Fruit fly (Drosophila melanogaster) whole organism, embryonic: ENCODE measurements around the gene CG46440.

ENCODE experiments used
- ATbp ChIP-seq: fragments of 200-800 bp; sonication (Bioruptor generic); optimal IDR thresholded peaks from 2 replicates; lab custom pipeline; 2017; ENCODE audit warnings: missing biosample characterization, mild to moderate bottlenecking, missing genetic modification characterization, missing genetic modification reagents
- Atf3 ChIP-seq: fragments of 200-800 bp; sonication (Bioruptor generic); optimal IDR thresholded peaks from 3 replicates; lab custom pipeline; 2016; ENCODE audit warnings: missing biosample characterization, missing genetic modification characterization
- BEAF-32 ChIP-seq: fragments of 200-800 bp; sonication (Bioruptor generic); optimal IDR thresholded peaks from 3 replicates; lab custom pipeline; 2017; ENCODE audit warnings: missing biosample characterization, missing genetic modification characterization, mild to moderate bottlenecking, moderate library complexity, missing genetic modification reagents
- CG14441 ChIP-seq: fragments of 200-800 bp; sonication (Bioruptor generic); IDR thresholded peaks from 2 replicates; pipeline ENCODE4 v1.3.6; 2022; ENCODE audit warnings: missing biosample characterization, missing genetic modification characterization
- CG1602 ChIP-seq: fragments of 200-800 bp; sonication (Bioruptor generic); optimal IDR thresholded peaks from 3 replicates; lab custom pipeline; 2016; ENCODE audit warnings: missing biosample characterization, missing genetic modification characterization
- CG16815 ChIP-seq: fragments of 200-800 bp; sonication (Bioruptor generic); optimal IDR thresholded peaks from 3 replicates; lab custom pipeline; 2017; ENCODE audit warnings: missing biosample characterization, mild to moderate bottlenecking, missing genetic modification characterization
- CG17568 ChIP-seq: fragments of 200-800 bp; sonication (Bioruptor generic); optimal IDR thresholded peaks from 2 replicates; lab custom pipeline; 2018; ENCODE audit warnings: missing biosample characterization, mild to moderate bottlenecking, missing genetic modification characterization, moderate library complexity
- CG17802 ChIP-seq: fragments of 200-800 bp; sonication (Bioruptor generic); optimal IDR thresholded peaks from 2 replicates; lab custom pipeline; 2018; ENCODE audit warnings: missing biosample characterization, mild to moderate bottlenecking, missing genetic modification characterization, moderate library complexity
- CG1792 ChIP-seq: fragments of 200-800 bp; sonication (Bioruptor generic); optimal IDR thresholded peaks from 2 replicates; lab custom pipeline; 2016; ENCODE audit warnings: missing biosample characterization, missing genetic modification characterization
- CG1832 ChIP-seq: fragments of 200-800 bp; sonication (Bioruptor generic); optimal IDR thresholded peaks from 2 replicates; lab custom pipeline; 2017; ENCODE audit warnings: missing biosample characterization, mild to moderate bottlenecking, missing genetic modification characterization, inconsistent platforms
- CG2120 ChIP-seq: fragments of 200-800 bp; sonication (Bioruptor generic); optimal IDR thresholded peaks from 3 replicates; lab custom pipeline; 2016; ENCODE audit warnings: missing biosample characterization, missing genetic modification characterization
- CG2875 ChIP-seq: fragments of 200-800 bp; sonication (Bioruptor generic); optimal IDR thresholded peaks from 2 replicates; lab custom pipeline; 2017; ENCODE audit warnings: missing biosample characterization, mild to moderate bottlenecking, missing genetic modification characterization, missing genetic modification reagents
- CG3163 ChIP-seq: fragments of 200-800 bp; sonication (Bioruptor generic); optimal IDR thresholded peaks from 3 replicates; lab custom pipeline; 2016; ENCODE audit warnings: missing biosample characterization, missing genetic modification characterization
- CG42726 ChIP-seq: fragments of 200-800 bp; sonication (Bioruptor generic); IDR thresholded peaks from 2 replicates; pipeline ENCODE4 v1.3.6; 2022; ENCODE audit warnings: missing biosample characterization, missing genetic modification characterization; ENCODE audit not compliant: partially characterized antibody
- CG4282 ChIP-seq: fragments of 200-800 bp; sonication (Bioruptor generic); optimal IDR thresholded peaks from 2 replicates; lab custom pipeline; 2016; ENCODE audit warnings: missing biosample characterization, missing genetic modification characterization
- CG4854 ChIP-seq: fragments of 200-800 bp; sonication (Bioruptor generic); optimal IDR thresholded peaks from 2 replicates; lab custom pipeline; 2016; ENCODE audit warnings: missing biosample characterization, missing genetic modification characterization, inconsistent platforms
- CG7786 ChIP-seq: fragments of 200-800 bp; sonication (Bioruptor generic); optimal IDR thresholded peaks from 2 replicates; lab custom pipeline; 2016; ENCODE audit warnings: missing biosample characterization, missing genetic modification characterization
- CG8290 ChIP-seq, 3 experiments: fragments of 200-800 bp; sonication (Bioruptor generic); optimal IDR thresholded peaks; 2 replicates each; lab custom pipeline; 2016 to 2019; ENCODE audit warnings: missing biosample characterization in 3 of 3, missing genetic modification characterization in 3 of 3, mild to moderate bottlenecking in 2 of 3, moderate library complexity in 1 of 3
- CG8388 ChIP-seq: fragments of 200-800 bp; sonication (Bioruptor generic); optimal IDR thresholded peaks from 2 replicates; lab custom pipeline; 2019; ENCODE audit warnings: missing biosample characterization, mild to moderate bottlenecking, missing genetic modification characterization, moderate library complexity
- CG9437 ChIP-seq: fragments of 200-800 bp; sonication (Bioruptor generic); optimal IDR thresholded peaks from 2 replicates; lab custom pipeline; 2018; ENCODE audit warnings: missing biosample characterization, mild to moderate bottlenecking, missing genetic modification characterization
- CG9727 ChIP-seq: fragments of 200-800 bp; sonication (Bioruptor generic); optimal IDR thresholded peaks from 3 replicates; lab custom pipeline; 2017; ENCODE audit warnings: missing biosample characterization, mild to moderate bottlenecking, missing genetic modification characterization
- CTCF ChIP-seq: fragments of 200-800 bp; sonication (Bioruptor generic); optimal IDR thresholded peaks from 2 replicates; lab custom pipeline; 2017; ENCODE audit warnings: missing biosample characterization, mild to moderate bottlenecking, missing genetic modification characterization, moderate library complexity
- CoRest ChIP-seq: fragments of 200-800 bp; sonication (Bioruptor generic); optimal IDR thresholded peaks from 3 replicates; lab custom pipeline; 2018; ENCODE audit warnings: missing biosample characterization, mild to moderate bottlenecking, missing genetic modification characterization, moderate library complexity
- Doc3 ChIP-seq: fragments of 200-800 bp; sonication (Bioruptor generic); IDR thresholded peaks from 3 replicates; pipeline ENCODE4 v1.3.6; 2022; ENCODE audit warnings: missing biosample characterization, missing genetic modification characterization; ENCODE audit not compliant: partially characterized antibody
- Gug ChIP-seq: fragments of 200-800 bp; sonication (Bioruptor generic); IDR thresholded peaks from 4 replicates; pipeline ENCODE4 v1.3.6; 2022; ENCODE audit warnings: missing biosample characterization, missing genetic modification characterization
- Hr51 ChIP-seq, 2 experiments: fragments of 200-800 bp; sonication (Bioruptor generic); optimal IDR thresholded peaks; 2 replicates in 1 of 2; 3 replicates in 1 of 2; lab custom pipeline; 2016 to 2018; ENCODE audit warnings: missing biosample characterization in 2 of 2, missing genetic modification characterization in 2 of 2, mild to moderate bottlenecking in 1 of 2, moderate library complexity in 1 of 2
- Lhr ChIP-seq: fragments of 200-800 bp; sonication (Bioruptor generic); optimal IDR thresholded peaks from 3 replicates; lab custom pipeline; 2017; ENCODE audit warnings: mild to moderate bottlenecking, missing biosample characterization, missing genetic modification reagents, missing genetic modification characterization
- MBD-R2 ChIP-seq: fragments of 200-800 bp; sonication (Bioruptor generic); IDR thresholded peaks from 2 replicates; pipeline ENCODE4 v1.3.6; 2022; ENCODE audit warnings: missing biosample characterization, missing genetic modification characterization
- Med ChIP-seq: fragments of 200-800 bp; sonication (Bioruptor generic); peaks from one replicate; lab custom pipeline; 2016; ENCODE audit warnings: missing biosample characterization, missing genetic modification characterization, mild to moderate bottlenecking, inconsistent platforms, moderate library complexity
- Stat92E ChIP-seq, 3 experiments: fragments of >200 bp in 2 of 3; fragments of 200-800 bp in 1 of 3; sonication (Bioruptor generic) in 1 of 3; optimal IDR thresholded peaks; 2 replicates each; lab custom pipeline; 2017 to 2019; ENCODE audit warnings: missing biosample characterization in 3 of 3, missing genetic modification characterization in 3 of 3, mild to moderate bottlenecking in 1 of 3, moderate library complexity in 1 of 3
- amos ChIP-seq: fragments of 200-800 bp; sonication (Bioruptor generic); IDR thresholded peaks from 2 replicates; pipeline ENCODE4 v1.3.6; 2022; ENCODE audit warnings: missing biosample characterization, missing genetic modification characterization; ENCODE audit not compliant: partially characterized antibody
- ato ChIP-seq: fragments of 200-800 bp; sonication (Bioruptor generic); IDR thresholded peaks from 2 replicates; pipeline ENCODE4 v1.3.6; 2022; ENCODE audit warnings: missing biosample characterization, missing genetic modification characterization; ENCODE audit not compliant: partially characterized antibody
- dysf ChIP-seq: fragments of 200-800 bp; sonication (Bioruptor generic); IDR thresholded peaks from 3 replicates; pipeline ENCODE4 v1.3.6; 2022; ENCODE audit warnings: missing biosample characterization, missing genetic modification characterization
- fd96Cb ChIP-seq: fragments of 200-800 bp; sonication (Bioruptor generic); optimal IDR thresholded peaks from 2 replicates; lab custom pipeline; 2018; ENCODE audit warnings: missing biosample characterization, mild to moderate bottlenecking, missing genetic modification characterization, moderate library complexity
- gsb ChIP-seq: fragments of 200-800 bp; sonication (Bioruptor generic); IDR thresholded peaks from 2 replicates; pipeline ENCODE4 v1.3.6; 2022; ENCODE audit warnings: missing biosample characterization, missing genetic modification characterization
- hb ChIP-seq: fragments of 200-800 bp; sonication (Bioruptor generic); IDR thresholded peaks from 3 replicates; pipeline ENCODE4 v1.3.6; 2022; ENCODE audit warnings: missing biosample characterization, missing genetic modification characterization; ENCODE audit not compliant: partially characterized antibody
- inv ChIP-seq: fragments of 200-800 bp; sonication (Bioruptor generic); IDR thresholded peaks from 2 replicates; pipeline ENCODE4 v1.3.6; 2022; ENCODE audit warnings: missing biosample characterization, missing genetic modification characterization; ENCODE audit not compliant: partially characterized antibody
- jigr1 ChIP-seq: fragments of 200-800 bp; sonication (Bioruptor generic); IDR thresholded peaks from 3 replicates; pipeline ENCODE4 v1.3.6; 2022; ENCODE audit warnings: missing biosample characterization, missing genetic modification characterization
- klu ChIP-seq: fragments of 200-800 bp; sonication (Bioruptor generic); IDR thresholded peaks from 2 replicates; pipeline ENCODE4 v1.3.6; 2022; ENCODE audit warnings: missing biosample characterization, missing genetic modification characterization
- knrl ChIP-seq: fragments of 200-800 bp; sonication (Bioruptor generic); IDR thresholded peaks from 3 replicates; pipeline ENCODE4 v1.3.6; 2022; ENCODE audit warnings: missing biosample characterization, missing genetic modification characterization; ENCODE audit not compliant: partially characterized antibody
- odd ChIP-seq: fragments of 200-800 bp; sonication (Bioruptor generic); optimal IDR thresholded peaks from 2 replicates; lab custom pipeline; 2017; ENCODE audit warnings: missing biosample characterization, mild to moderate bottlenecking, missing genetic modification characterization
- rib ChIP-seq: fragments of 200-800 bp; sonication (Bioruptor generic); IDR thresholded peaks from 2 replicates; pipeline ENCODE4 v1.3.6; 2022; ENCODE audit warnings: missing biosample characterization, missing genetic modification characterization
- sens ChIP-seq: fragments of 200-800 bp; sonication (Bioruptor generic); peaks from one replicate; lab custom pipeline; 2016; ENCODE audit warnings: missing biosample characterization, missing genetic modification characterization
- seq ChIP-seq: fragments of 200-800 bp; sonication (Bioruptor generic); IDR thresholded peaks from 2 replicates; pipeline ENCODE4 v1.3.6; 2022; ENCODE audit warnings: missing biosample characterization, missing genetic modification characterization
- sisA ChIP-seq: fragments of 200-800 bp; sonication (Bioruptor generic); IDR thresholded peaks from 2 replicates; pipeline ENCODE4 v1.3.6; 2022; ENCODE audit warnings: missing biosample characterization, missing genetic modification characterization
- slbo ChIP-seq: fragments of 200-800 bp; sonication (Bioruptor generic); IDR thresholded peaks from 2 replicates; pipeline ENCODE4 v1.3.6; 2022; ENCODE audit warnings: missing biosample characterization, missing genetic modification characterization
- sob ChIP-seq: fragments of 200-800 bp; sonication (Bioruptor generic); IDR thresholded peaks from 2 replicates; pipeline ENCODE4 v1.3.6; 2022; ENCODE audit warnings: missing biosample characterization, missing genetic modification characterization
- stwl ChIP-seq: fragments of 200-800 bp; sonication (Bioruptor generic); optimal IDR thresholded peaks from 3 replicates; lab custom pipeline; 2018; ENCODE audit warnings: missing biosample characterization, mild to moderate bottlenecking, missing genetic modification characterization, moderate library complexity
- vvl ChIP-seq: fragments of 200-800 bp; sonication (Bioruptor generic); IDR thresholded peaks from 2 replicates; pipeline ENCODE4 v1.3.6; 2022; ENCODE audit warnings: missing biosample characterization, missing genetic modification characterization

CG46440 gene

DNA sequence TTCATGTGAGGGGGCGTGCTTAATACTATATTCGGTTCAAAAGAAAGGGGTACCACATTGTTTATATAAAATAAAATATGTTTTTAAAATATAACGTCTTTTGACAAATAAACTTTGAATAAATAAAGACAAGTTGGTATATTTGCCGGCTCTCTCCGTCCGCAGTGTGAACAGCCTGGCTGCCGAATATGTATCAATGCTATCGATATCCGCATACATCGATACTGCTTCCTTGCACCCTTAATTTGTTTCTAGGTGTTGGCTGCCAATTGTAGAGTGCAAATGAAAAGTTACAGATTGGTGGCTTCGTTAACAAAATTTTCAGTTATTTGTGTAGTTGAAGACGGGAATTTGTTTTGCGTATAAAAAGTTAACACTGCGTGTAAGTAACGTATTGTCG lies 2.2 kb upstream of the CG46440 start, which contains the start of gene Gbeta13F (continued):
- TF ChIP-seq Gug (GFP tag; lab: Robert Waterston, UW): peak; percentile 31; the same call in 1 of the 4 replicates
- peak; percentile 42; the same call in 2 of the 3 replicates for TF ChIP-seq knrl
- peak; percentile 50; the same call in 1 of the 2 replicates for TF ChIP-seq ato (GFP tag; lab: Robert Waterston, UW)
- TF ChIP-seq CG7786: no peak
- TF ChIP-seq sisA (GFP tag; lab: Robert Waterston, UW): no peak
- no peak for TF ChIP-seq CG9437
- TF ChIP-seq CoRest (tag; lab: Kevin White, UChicago): peak; percentile 0
- TF ChIP-seq CG2875 (GFP tag; lab: Kevin White, UChicago): no peak
- TF ChIP-seq CG8388 (GFP tag; lab: Kevin White, UChicago): no peak
- no peak for TF ChIP-seq sob (GFP tag; lab: Robert Waterston, UW)
- TF ChIP-seq vvl (GFP tag; lab: Robert Waterston, UW): peak; percentile 24; the same call in 1 of the 2 replicates
- TF ChIP-seq odd (GFP tag; lab: Kevin White, UChicago): no peak
- peak; percentile 17 for TF ChIP-seq sens (GFP tag; lab: Kevin White, UChicago)
- TF ChIP-seq gsb (GFP tag; lab: Robert Waterston, UW): no peak
- no peak for TF ChIP-seq rib (GFP tag; lab: Robert Waterston, UW)
- no peak for TF ChIP-seq fd96Cb (tag; lab: Kevin White, UChicago)
- TF ChIP-seq CTCF: no peak
- no peak for TF ChIP-seq dysf (GFP tag; lab: Robert Waterston, UW)
- TF ChIP-seq BEAF-32: peak; percentile 70
- TF ChIP-seq jigr1 (GFP tag; lab: Robert Waterston, UW): no peak
- TF ChIP-seq CG1792: no peak
- peak; percentile 60 for TF ChIP-seq slbo (GFP tag; lab: Robert Waterston, UW)
- TF ChIP-seq Stat92E (GFP tag; optimal IDR thresholded peaks at IDR 0.05; lab: Kevin White, UChicago): no peak
- no peak for TF ChIP-seq CG9727 (GFP tag; lab: Kevin White, UChicago)
- no peak for TF ChIP-seq CG16815 (GFP tag; lab: Kevin White, UChicago)
- TF ChIP-seq CG17568: no peak
- TF ChIP-seq amos (GFP tag; lab: Robert Waterston, UW): peak; percentile 78; the same call in 1 of the 2 replicates
- peak; percentile 8; the same call in 1 of the 2 replicates for TF ChIP-seq MBD-R2
- peak; percentile 53 for TF ChIP-seq CG42726 (GFP tag; lab: Robert Waterston, UW)
- TF ChIP-seq inv (GFP tag; lab: Robert Waterston, UW): peak; percentile 58
- TF ChIP-seq CG4282 (GFP tag; lab: Kevin White, UChicago): no peak
- TF ChIP-seq Hr51 (GFP tag; optimal IDR thresholded peaks at IDR 0.05; lab: Kevin White, UChicago): no peak
- no peak for TF ChIP-seq klu (GFP tag; lab: Robert Waterston, UW)
- TF ChIP-seq CG3163: no peak
- TF ChIP-seq hb (GFP tag; lab: Robert Waterston, UW): peak; percentile 52; the same call in 2 of the 3 replicates
- TF ChIP-seq CG2120 (GFP tag; lab: Kevin White, UChicago): no peak
- TF ChIP-seq CG17802 (tag; lab: Kevin White, UChicago): peak; percentile 69
- peak; percentile 19; the same call in 1 of the 2 replicates for TF ChIP-seq CG14441 (GFP tag; lab: Robert Waterston, UW)
- no peak for TF ChIP-seq ATbp (GFP tag; lab: Kevin White, UChicago)
- TF ChIP-seq Lhr: peak; percentile 0
- TF ChIP-seq Med (GFP tag; lab: Kevin White, UChicago): peak; percentile 73
- no peak for TF ChIP-seq CG1832 (GFP tag; lab: Kevin White, UChicago)
- no peak for TF ChIP-seq CG4854 (GFP tag; lab: Kevin White, UChicago)
- TF ChIP-seq Doc3 (GFP tag; lab: Robert Waterston, UW): 0 out of 3 replicates have a peak, but pooled peaks have one; percentile 9
- TF ChIP-seq CG8290 (GFP tag; optimal IDR thresholded peaks at IDR 0.05; lab: Kevin White, UChicago): no peak
- TF ChIP-seq CG8290 (tag; optimal IDR thresholded peaks at IDR 0.05; lab: Kevin White, UChicago): peak in 1 of 2 experiments; percentile 66
- peak; percentile 33 for TF ChIP-seq stwl
- no peak for TF ChIP-seq CG1602 (GFP tag; lab: Kevin White, UChicago)
- TF ChIP-seq Atf3 (GFP tag; lab: Kevin White, UChicago): no peak
- no peak for TF ChIP-seq seq (GFP tag; lab: Robert Waterston, UW)
